Worm (Caenorhabditis elegans) whole organism, L2 larva: ENCODE measurements around the gene srtx-1.
A peak's percentile ranks its signal among the peaks of the same experiment; 100 is the strongest.

Source experiments
- blmp-1 ChIP-seq: sonication (generic microtip); optimal IDR thresholded peaks from 2 replicates; lab custom pipeline; 2017; ENCODE audit warnings: missing genetic modification characterization, mild to moderate bottlenecking, missing compliant biosample characterization, antibody characterized with exemption, moderate library complexity; ENCODE audit not compliant: insufficient read depth
- ceh-82 ChIP-seq: fragments of 150-350 bp; optimal IDR thresholded peaks from 2 replicates; lab custom pipeline; 2014; ENCODE audit warnings: missing biosample characterization, missing genetic modification characterization
- egl-27 ChIP-seq: sonication (generic microtip); optimal IDR thresholded peaks from 3 replicates; lab custom pipeline; 2017; ENCODE audit warnings: missing biosample characterization, missing genetic modification reagents, missing genetic modification characterization
- elt-1 ChIP-seq: fragments of 150-350 bp; optimal IDR thresholded peaks from 2 replicates; lab custom pipeline; 2014; ENCODE audit warnings: missing biosample characterization, missing genetic modification characterization
- fos-1 ChIP-seq: fragments of 150-350 bp; optimal IDR thresholded peaks from 2 replicates; lab custom pipeline; 2014; ENCODE audit warnings: missing biosample characterization, missing genetic modification characterization
- lin-11 ChIP-seq: fragments of 150-350 bp; sonication (generic microtip); optimal IDR thresholded peaks from 2 replicates; lab custom pipeline; 2014; ENCODE audit warnings: missing biosample characterization, missing genetic modification characterization, inconsistent platforms, mixed read lengths
- lsy-2 ChIP-seq, 2 experiments: fragments of 150-350 bp in 1 of 2; sonication (generic microtip) in 1 of 2; optimal IDR thresholded peaks; 2 replicates each; lab custom pipeline; 2014 to 2017; ENCODE audit warnings: missing biosample characterization in 2 of 2, missing genetic modification characterization in 2 of 2
- mbf-1 ChIP-seq: sonication (generic microtip); optimal IDR thresholded peaks from 2 replicates; lab custom pipeline; 2017; ENCODE audit warnings: missing biosample characterization, missing genetic modification characterization
- nhr-11 ChIP-seq: fragments of 150-350 bp; optimal IDR thresholded peaks from 2 replicates; lab custom pipeline; 2014; ENCODE audit warnings: missing biosample characterization, missing genetic modification characterization
- nhr-21 ChIP-seq: fragments of 150-350 bp; optimal IDR thresholded peaks from 2 replicates; lab custom pipeline; 2014; ENCODE audit warnings: missing biosample characterization, missing genetic modification characterization
- nhr-237 ChIP-seq: fragments of 150-350 bp; optimal IDR thresholded peaks from 2 replicates; lab custom pipeline; 2014; ENCODE audit warnings: missing biosample characterization, missing genetic modification characterization
- nhr-25 ChIP-seq: fragments of 150-350 bp; sonication (generic microtip); optimal IDR thresholded peaks from 3 replicates; lab custom pipeline; 2014; ENCODE audit warnings: missing biosample characterization, missing genetic modification characterization
- skn-1 ChIP-seq: sonication (generic microtip); optimal IDR thresholded peaks from 2 replicates; lab custom pipeline; 2017; ENCODE audit warnings: missing biosample characterization, missing genetic modification characterization
- unc-62 ChIP-seq: fragments of 150-350 bp; optimal IDR thresholded peaks from 2 replicates; lab custom pipeline; 2014; ENCODE audit warnings: missing biosample characterization, missing genetic modification reagents, missing genetic modification characterization

DNA sequence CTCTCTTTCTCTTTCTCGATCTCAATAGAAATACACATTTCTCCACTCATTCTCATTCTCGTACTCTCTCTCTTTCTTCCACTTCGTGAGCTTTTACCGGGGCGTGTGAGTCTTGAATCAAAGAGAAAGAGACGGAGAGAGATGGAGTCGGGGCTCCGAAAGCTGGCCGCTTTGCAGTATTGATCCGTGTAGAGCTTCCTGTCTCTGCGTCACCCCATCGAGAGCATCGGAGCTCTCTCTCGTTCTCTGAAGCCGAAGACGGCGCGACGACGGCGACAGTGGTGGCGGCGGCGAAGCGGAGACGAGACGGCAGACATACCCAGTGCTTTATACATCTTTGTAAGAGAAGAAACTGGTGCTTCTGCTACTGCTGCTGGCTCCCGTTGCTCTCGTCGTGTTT, 18.9 kb upstream of the srtx-1 start:
- TF ChIP-seq nhr-25 (no peak), fos-1 (tag; lab: Kevin White, UChicago) (peak; percentile 59), egl-27 (tag; lab: Kevin White, UChicago) (peak; percentile 65), nhr-11 (no peak), lin-11 (tag; lab: Kevin White, UChicago) (peak; percentile 81), skn-1 (no peak), nhr-21 (tag; lab: Kevin White, UChicago) (no peak), mbf-1 (tag; lab: Kevin White, UChicago) (no peak), blmp-1 (no peak), elt-1 (tag; lab: Kevin White, UChicago) (no peak), ceh-82 (tag; lab: Kevin White, UChicago) (peak; percentile 32), unc-62 (no peak), nhr-237 (tag; lab: Kevin White, UChicago) (no peak), lsy-2 (tag; optimal IDR thresholded peaks at IDR 0.05; lab: Kevin White, UChicago) (peak; percentile 61 to 79)
